Worm (Caenorhabditis elegans): ENCODE data around the gene fbxb-62.
"Not testable (repeated sequence)": the region's sequence is repeated elsewhere in the genome, so short reads cannot be mapped to it uniquely, and the experiment has no call there.

fbxb-62 gene

DNA sequence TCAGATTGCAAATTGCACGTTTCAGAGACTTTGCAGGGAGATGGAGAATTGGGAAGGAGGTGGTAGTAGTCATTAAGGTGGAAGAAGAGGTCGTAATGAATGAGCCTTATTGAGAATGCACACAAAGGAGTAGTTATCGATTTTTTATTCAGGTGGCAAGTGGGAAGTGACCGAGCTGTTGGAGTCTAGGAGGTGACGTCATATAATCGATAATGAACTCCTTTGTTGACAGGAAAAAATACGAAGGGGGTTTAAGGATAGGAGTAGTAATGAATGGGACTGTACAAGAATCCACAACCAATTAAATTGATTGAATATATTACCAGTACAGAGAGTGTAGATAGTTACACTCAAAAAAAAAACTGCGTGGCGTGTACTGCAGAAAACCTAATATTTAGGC, at the start of gene fbxb-62:
Gene fbxb-62 (minus strand): TSS at position 101 of the 400 bp plus-strand sequence.
- no peak for TF ChIP-seq W03F9.2 (tag; optimal IDR thresholded peaks at IDR 0.05)
- no peak for TF ChIP-seq him-1 (tag; optimal IDR thresholded peaks at IDR 0.05)
- no peak for TF ChIP-seq dao-5 (tag; optimal IDR thresholded peaks at IDR 0.05)

DNA sequence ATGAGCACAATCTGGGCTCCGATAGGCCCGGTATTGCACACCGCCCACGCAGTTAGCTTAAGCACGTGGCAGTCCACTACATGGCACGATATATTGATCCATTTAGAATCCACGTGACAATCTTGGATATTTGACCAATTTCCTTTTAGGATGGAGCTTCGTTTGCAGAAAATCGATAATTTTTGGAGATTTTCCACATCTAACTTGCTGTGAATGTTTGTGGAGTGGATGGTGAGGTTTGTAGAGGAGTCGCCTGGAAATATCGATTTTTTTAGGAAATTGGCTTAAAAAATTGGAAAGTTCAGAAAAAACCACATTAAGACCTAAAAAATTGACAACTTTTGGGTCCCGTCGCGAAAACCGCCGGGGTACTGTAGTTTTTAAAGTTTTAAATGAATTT, 35.5 kb upstream of the fbxb-62 start:
- TF ChIP-seq dao-5 (tag; optimal IDR thresholded peaks at IDR 0.05) (no peak), him-1 (tag; optimal IDR thresholded peaks at IDR 0.05) (no peak), W03F9.2 (tag; optimal IDR thresholded peaks at IDR 0.05) (no peak)

DNA sequence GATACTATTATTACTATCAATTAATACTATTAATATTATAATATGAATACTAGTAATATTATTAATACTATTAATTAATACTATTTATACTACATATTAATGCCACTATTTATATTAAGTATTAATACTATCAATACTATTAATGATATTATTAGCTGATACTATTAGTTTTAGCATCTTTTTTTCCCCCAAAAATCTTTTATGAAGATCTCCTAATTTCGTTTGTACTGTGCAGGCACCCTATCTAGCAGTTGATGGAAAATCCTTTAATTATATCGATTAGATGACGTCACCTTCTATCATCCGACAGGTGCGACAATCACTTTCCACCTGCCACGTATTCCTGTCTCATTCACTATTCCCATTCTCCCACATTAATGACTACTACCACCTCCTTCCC, 27.4 kb upstream of the fbxb-62 start, which contains the start of gene fbxb-65:
Gene fbxb-65 (plus strand): TSS at position 301 of the 400 bp plus-strand sequence.
- no peak for TF ChIP-seq him-1 (tag; optimal IDR thresholded peaks at IDR 0.05)
- TF ChIP-seq dao-5 (tag; optimal IDR thresholded peaks at IDR 0.05) = no peak
- no peak for TF ChIP-seq W03F9.2 (tag; optimal IDR thresholded peaks at IDR 0.05)

DNA sequence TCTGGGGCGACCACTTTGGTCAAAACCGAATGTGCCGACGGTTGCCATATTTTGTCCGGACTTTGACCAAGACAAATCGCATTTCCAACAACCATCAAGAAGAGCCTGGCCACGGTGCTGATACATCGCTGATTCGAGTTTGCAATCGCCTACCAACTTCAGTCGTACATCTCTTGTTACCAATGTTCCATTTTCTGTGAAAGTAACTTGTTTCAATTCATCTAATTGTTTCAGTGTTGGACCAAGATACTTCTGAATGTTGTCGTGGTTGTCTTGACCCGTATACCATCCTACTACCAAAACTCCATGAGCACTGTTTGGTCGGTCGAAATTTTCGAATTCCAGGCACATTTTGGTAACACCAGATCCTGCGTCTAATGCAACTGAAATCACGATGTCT, 23.6 kb upstream of the fbxb-62 start:
- TF ChIP-seq dao-5 (tag; optimal IDR thresholded peaks at IDR 0.05) = no peak
- no peak for TF ChIP-seq him-1 (tag; optimal IDR thresholded peaks at IDR 0.05)
- TF ChIP-seq W03F9.2 (tag; optimal IDR thresholded peaks at IDR 0.05) = no peak

DNA sequence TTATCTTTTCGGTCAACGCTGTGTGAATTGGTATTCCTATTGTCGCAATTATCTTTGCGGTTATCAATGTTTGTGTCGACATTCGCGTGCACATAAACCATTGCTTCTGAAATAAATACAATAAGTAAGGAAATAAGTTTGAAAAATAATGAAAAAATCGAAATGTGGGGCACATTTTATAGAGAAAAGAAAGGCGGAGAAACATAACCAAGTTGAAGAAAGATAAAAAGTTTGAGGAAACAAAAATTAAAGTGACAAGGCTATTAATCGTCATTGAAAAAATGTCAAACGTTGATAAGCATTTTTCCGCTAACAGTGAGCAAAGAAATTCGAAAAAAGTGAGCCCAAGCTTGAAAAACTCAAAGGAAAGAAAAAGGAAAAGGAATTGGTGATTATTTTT, 20.6 kb upstream of the fbxb-62 start, which contains the start of gene C43D7.4:
Gene C43D7.4 (minus strand): TSS at position 101 of the 400 bp plus-strand sequence.
- no peak for TF ChIP-seq W03F9.2 (tag; optimal IDR thresholded peaks at IDR 0.05)
- no peak for TF ChIP-seq him-1 (tag; optimal IDR thresholded peaks at IDR 0.05)
- TF ChIP-seq dao-5 (tag; optimal IDR thresholded peaks at IDR 0.05) = no peak

DNA sequence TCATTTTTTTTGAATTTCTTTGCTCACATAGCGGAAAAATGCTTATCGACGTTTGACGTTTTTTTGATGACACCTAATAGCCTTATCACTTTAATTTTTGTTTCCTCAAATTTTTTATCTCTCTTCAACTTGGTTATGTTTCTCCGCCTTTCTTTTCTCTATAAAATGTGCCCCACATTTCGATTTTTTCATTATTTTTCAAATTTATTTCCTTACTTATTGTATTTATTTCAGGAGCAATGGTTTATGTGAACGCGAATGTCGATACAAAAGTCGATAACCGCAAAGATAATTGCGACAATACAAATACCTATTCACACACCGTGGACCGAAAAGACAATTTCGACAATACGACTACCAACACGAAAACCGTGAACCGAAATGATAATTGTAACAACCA, 18.6 kb upstream of the fbxb-62 start, which contains the start of gene sdz-6:
Gene sdz-6 (plus strand): TSS at position 229 of the 400 bp plus-strand sequence.
- no peak for TF ChIP-seq dao-5 (tag; optimal IDR thresholded peaks at IDR 0.05)
- TF ChIP-seq him-1 (tag; optimal IDR thresholded peaks at IDR 0.05) = no peak
- TF ChIP-seq W03F9.2 (tag; optimal IDR thresholded peaks at IDR 0.05) = no peak

DNA sequence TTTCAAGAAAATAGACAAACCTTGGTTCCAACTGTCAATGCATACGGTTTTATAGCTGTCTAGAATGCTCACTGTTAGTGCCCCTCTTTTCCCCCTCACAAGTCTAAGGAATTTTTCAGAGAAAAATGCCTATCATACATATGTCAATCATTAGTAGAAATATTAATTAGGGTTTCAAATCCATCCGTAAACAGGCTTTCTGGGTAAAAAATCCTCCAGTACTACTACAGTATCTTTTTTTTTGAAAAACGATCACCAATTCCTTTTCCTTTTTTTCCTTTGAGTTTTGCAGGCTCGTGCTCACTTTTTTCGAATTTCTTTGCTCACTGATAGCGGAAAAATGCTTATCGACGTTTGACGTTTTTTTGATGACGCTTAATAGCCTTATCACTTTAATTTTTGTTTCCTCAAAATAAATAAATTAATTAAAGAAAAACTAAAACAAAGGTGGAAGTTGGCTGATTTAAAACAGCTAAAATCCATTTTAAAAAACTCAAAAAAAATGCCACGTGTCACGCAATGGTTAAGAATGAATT, 17.7 kb upstream of the fbxb-62 start, which contains the start of gene C43D7.7:
Gene C43D7.7 (minus strand): TSS at position 51 of the 536 bp plus-strand sequence.
- TF ChIP-seq dao-5 (tag; optimal IDR thresholded peaks at IDR 0.05) (no peak), him-1 (tag; optimal IDR thresholded peaks at IDR 0.05) (no peak), W03F9.2 (tag; optimal IDR thresholded peaks at IDR 0.05) (no peak)

DNA sequence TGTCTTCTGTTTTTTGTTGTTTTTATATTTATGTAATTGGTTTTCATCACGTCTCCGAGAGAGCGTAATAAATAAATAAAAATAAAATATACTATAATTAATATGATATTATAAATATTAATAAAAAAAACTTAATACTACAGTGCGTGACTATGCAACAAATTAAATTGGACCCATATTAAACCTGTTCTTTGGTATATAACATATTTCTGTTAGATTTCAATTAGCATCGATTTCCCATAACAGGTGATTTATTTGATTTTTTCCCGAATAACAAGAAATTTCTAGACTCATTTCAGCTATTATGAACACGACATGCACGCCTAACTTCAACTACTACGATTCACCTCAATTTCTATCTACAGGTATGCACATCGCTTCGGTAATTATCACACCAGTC, 15.2 kb upstream of the fbxb-62 start, which contains the start of gene srh-208:
Gene srh-208 (plus strand): TSS at position 301 of the 400 bp plus-strand sequence.
- TF ChIP-seq dao-5, W03F9.2, him-1 (tag; optimal IDR thresholded peaks at IDR 0.05): not testable (repeated sequence)

DNA sequence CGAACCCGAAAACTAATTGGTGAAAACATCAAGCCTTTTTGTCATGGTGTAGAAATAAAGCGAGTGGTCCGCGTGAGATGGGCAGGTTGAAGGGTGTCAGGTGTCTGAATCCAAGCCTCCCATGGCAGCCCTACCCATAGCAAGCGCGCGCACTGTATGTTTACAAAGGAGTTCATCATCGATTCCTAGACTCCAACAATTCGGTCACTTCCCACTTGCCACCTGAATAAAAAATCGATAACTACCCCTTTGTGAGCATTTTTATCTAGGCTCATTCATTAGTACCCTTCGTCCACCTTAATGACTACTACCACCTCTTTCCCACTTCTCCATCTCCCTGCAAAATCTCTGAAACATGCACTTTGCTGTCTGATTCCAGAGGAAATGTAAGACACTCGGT, 11.1 kb upstream of the fbxb-62 start, which contains the start of gene fbxb-64:
Gene fbxb-64 (plus strand): TSS at position 301 of the 400 bp plus-strand sequence.
- TF ChIP-seq W03F9.2 (tag; optimal IDR thresholded peaks at IDR 0.05) (no peak), him-1 (tag; optimal IDR thresholded peaks at IDR 0.05) (no peak), dao-5 (tag; optimal IDR thresholded peaks at IDR 0.05) (no peak)

DNA sequence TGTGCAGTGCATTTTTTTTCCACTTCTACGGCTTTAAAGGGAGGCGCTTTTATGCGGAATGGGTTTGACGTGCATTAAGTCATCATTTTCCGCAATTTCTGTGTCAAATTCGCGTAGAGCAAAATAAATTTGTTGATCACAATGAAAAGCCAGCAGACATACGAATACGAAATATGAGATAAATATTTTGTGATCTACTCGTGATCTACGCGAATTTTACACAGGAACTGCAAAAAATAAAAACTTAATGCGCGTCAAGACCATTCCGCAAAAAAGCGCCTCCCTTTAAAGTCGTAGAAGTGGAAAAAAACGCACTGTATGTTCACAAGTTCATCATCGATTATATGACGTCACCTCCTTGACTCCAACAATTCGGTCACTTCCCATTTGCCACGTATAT, 9.6 kb upstream of the fbxb-62 start, which contains the start of gene C43D7.8:
Gene C43D7.8 (minus strand): TSS at position 101 of the 400 bp plus-strand sequence.
- no peak for TF ChIP-seq dao-5 (tag; optimal IDR thresholded peaks at IDR 0.05)
- TF ChIP-seq W03F9.2 (tag; optimal IDR thresholded peaks at IDR 0.05) = no peak
- no peak for TF ChIP-seq him-1 (tag; optimal IDR thresholded peaks at IDR 0.05)

DNA sequence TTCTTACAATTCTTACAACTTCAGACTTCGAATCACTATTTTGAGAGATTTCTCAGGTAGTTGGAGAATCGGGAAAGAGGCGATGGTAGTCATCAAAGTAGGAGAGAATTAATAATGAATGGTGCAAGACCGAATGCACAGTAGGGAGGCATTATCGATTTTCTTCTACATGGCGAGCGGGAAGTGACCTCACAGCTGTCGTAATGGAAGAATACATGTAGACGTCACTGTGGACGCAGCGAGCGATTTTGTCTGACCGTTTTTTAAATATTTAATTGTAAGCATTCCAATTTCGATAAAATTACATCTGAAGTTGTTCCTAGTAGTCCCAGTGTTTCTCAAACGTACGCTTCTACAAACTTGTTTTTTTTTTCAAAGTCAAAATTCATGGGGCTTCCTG, 7.8 kb upstream of the fbxb-62 start, which contains the start of gene F55C9.11:
Gene F55C9.11 (minus strand): TSS at position 101 of the 400 bp plus-strand sequence.
- TF ChIP-seq W03F9.2 (tag; optimal IDR thresholded peaks at IDR 0.05) (no peak), dao-5 (tag; optimal IDR thresholded peaks at IDR 0.05) (no peak), him-1 (tag; optimal IDR thresholded peaks at IDR 0.05) (no peak)

DNA sequence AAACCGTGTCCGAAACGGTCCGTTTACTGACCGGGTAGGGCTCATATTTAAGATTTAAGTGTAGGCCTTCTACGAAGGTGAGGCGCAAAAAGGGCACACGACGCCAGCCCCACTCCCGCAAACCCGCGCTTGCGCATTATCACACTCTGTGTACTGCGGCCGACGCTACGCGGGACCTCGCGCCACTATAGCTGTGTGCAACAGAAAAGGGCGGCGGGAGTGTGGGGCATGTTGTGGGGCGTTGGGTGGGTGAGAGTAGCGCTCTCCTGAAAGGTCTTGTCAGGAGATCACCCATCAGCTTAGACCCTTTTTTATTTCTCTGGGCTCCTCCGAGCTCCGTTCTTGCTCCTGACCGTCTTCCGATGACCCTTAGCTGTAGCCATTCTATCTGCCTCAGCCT, 6.3 kb upstream of the fbxb-62 start:
- no peak for TF ChIP-seq W03F9.2 (tag; optimal IDR thresholded peaks at IDR 0.05)
- TF ChIP-seq him-1 (tag; optimal IDR thresholded peaks at IDR 0.05) = no peak
- TF ChIP-seq dao-5 (tag; optimal IDR thresholded peaks at IDR 0.05) = no peak

DNA sequence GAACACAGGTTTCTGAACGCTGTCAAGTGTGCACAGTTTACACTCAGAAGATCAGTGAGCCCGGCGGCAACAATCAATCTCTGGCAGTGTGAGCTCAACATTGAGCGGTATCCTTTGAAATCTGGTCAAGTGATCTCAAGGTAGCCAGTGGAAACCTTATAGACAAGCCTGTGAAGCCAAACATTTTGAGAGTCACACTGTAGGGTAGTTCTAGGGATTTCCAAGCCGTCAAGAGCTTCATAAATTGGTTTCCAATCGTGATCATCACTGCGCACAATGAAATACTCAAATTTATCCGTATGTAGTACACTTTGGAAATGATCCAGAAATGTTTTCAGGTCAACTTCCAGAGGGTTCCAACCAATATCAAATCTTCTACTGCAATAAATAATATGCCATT, 5.1 kb upstream of the fbxb-62 start, which contains the start of gene F55C9.15:
Gene F55C9.15 (minus strand): TSS at position 101 of the 400 bp plus-strand sequence.
- TF ChIP-seq him-1 (tag; optimal IDR thresholded peaks at IDR 0.05) = no peak

DNA sequence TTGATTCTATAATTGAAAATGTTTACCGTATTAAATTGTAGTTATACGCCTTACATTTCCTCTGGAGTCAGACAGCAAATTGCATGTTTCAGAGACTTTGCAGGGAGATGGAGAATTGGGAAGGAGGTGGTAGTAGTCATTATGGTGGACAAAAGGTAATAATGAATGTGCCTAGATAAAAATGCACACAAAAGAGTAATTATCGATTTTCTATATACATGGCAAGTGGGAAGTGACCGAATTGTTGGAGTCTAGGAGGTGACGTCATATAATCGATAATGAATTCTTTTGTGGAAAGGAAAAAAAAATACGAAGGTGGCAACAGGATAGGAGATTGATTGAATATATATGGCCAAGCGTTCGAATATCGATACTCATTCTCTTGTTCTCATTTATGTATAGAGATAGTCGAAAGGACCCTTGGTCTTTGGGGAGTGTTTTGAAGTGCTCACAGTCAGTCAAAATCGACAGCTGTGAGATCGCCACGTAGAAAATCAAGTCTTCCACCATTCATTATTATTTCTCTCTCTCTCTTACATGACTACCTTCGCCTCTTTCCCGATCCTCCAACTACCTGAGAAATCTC, 1.8 kb upstream of the fbxb-62 start, which contains the start of the genes fbxb-63 and fbxb-61:
Gene fbxb-63 (minus strand): TSS at position 142 of the 586 bp plus-strand sequence.
Gene fbxb-61 (plus strand): TSS at position 536 of the 586 bp plus-strand sequence.
- TF ChIP-seq dao-5 (tag; optimal IDR thresholded peaks at IDR 0.05) (no peak), him-1 (tag; optimal IDR thresholded peaks at IDR 0.05) (no peak), W03F9.2 (tag; optimal IDR thresholded peaks at IDR 0.05) (no peak)

Measured in whole organism, L4/young adult.